Worm (Caenorhabditis elegans) whole organism, young adult: Measurements from ENCODE around the gene clik-2.

Experiments used
- C17E4.6 ChIP-seq: fragments of 200-800 bp; sonication (Bioruptor generic); IDR thresholded peaks from 2 replicates; pipeline ENCODE4 v1.3.6; 2022; ENCODE audit warnings: missing genetic modification reagents, missing genetic modification characterization, missing compliant biosample characterization
- F23B12.7 ChIP-seq: sonication (generic microtip); optimal IDR thresholded peaks from 2 replicates; lab custom pipeline; 2017; ENCODE audit warnings: missing genetic modification characterization, mild to moderate bottlenecking, missing compliant biosample characterization, antibody characterized with exemption, moderate library complexity; ENCODE audit not compliant: insufficient read depth
- Y53G8AR.9 ChIP-seq: fragments of 200-800 bp; sonication (Bioruptor generic); conservative IDR thresholded peaks from 2 replicates; pipeline ENCODE4 v1.3.6; 2022; ENCODE audit warnings: missing genetic modification reagents, missing genetic modification characterization, missing compliant biosample characterization
- Y95B8A.8 ChIP-seq: fragments of 200-800 bp; sonication (Bioruptor generic); IDR thresholded peaks from 2 replicates; pipeline ENCODE4 v1.3.6; 2022; ENCODE audit warnings: missing genetic modification reagents, missing genetic modification characterization, missing compliant biosample characterization
- bed-1 ChIP-seq: fragments of 200-800 bp; sonication (Bioruptor generic); IDR thresholded peaks from 2 replicates; pipeline ENCODE4 v1.3.6; 2022; ENCODE audit warnings: missing genetic modification reagents, missing genetic modification characterization, missing compliant biosample characterization
- egrh-3 ChIP-seq: fragments of 200-800 bp; sonication (Bioruptor generic); IDR thresholded peaks from 2 replicates; pipeline ENCODE4 v1.3.6; 2022; ENCODE audit warnings: missing genetic modification reagents, missing genetic modification characterization, missing compliant biosample characterization
- lin-35 ChIP-seq, 3 experiments: fragments of 150-350 bp in 2 of 3; sonication (generic microtip) in 1 of 3; optimal IDR thresholded peaks; 2 replicates each; lab custom pipeline; 2014 to 2018; ENCODE audit warnings: missing biosample characterization in 3 of 3, missing genetic modification characterization in 3 of 3, missing genetic modification reagents in 3 of 3
- lin-54 ChIP-seq: fragments of 200-800 bp; sonication (Bioruptor generic); optimal IDR thresholded peaks from 2 replicates; lab custom pipeline; 2018; ENCODE audit warnings: mild to moderate bottlenecking, missing genetic modification characterization, missing compliant biosample characterization
- lsl-1 ChIP-seq: fragments of 200-800 bp; sonication (Bioruptor generic); optimal IDR thresholded peaks from 2 replicates; lab custom pipeline; 2018; ENCODE audit warnings: mild to moderate bottlenecking, missing genetic modification characterization, moderate library complexity, missing compliant biosample characterization
- lsy-27 ChIP-seq: sonication (generic microtip); optimal IDR thresholded peaks from 2 replicates; lab custom pipeline; 2017; ENCODE audit warnings: missing genetic modification characterization, mild to moderate bottlenecking, missing compliant biosample characterization, antibody characterized with exemption, missing genotype, borderline replicate concordance; ENCODE audit not compliant: insufficient read depth
- nhr-120 ChIP-seq: fragments of 200-800 bp; sonication (Bioruptor generic); IDR thresholded peaks from 2 replicates; pipeline ENCODE4 v1.3.6; 2022; ENCODE audit warnings: missing genetic modification characterization, missing compliant biosample characterization
- pha-4 ChIP-seq: fragments of 150-350 bp; sonication (generic microtip); optimal IDR thresholded peaks from 2 replicates; lab custom pipeline; 2014; ENCODE audit warnings: missing biosample characterization, missing genetic modification reagents, missing genetic modification characterization
- snpc-1.1 ChIP-seq: sonication (generic microtip); optimal IDR thresholded peaks from 2 replicates; lab custom pipeline; 2017; ENCODE audit warnings: missing genetic modification characterization, mild to moderate bottlenecking, missing compliant biosample characterization, antibody characterized with exemption, moderate library complexity, missing genotype, missing genetic modification reagents; ENCODE audit not compliant: insufficient read depth
- tlf-1 ChIP-seq: fragments of 200-800 bp; sonication (Bioruptor generic); optimal IDR thresholded peaks from 2 replicates; lab custom pipeline; 2018; ENCODE audit warnings: mild to moderate bottlenecking, missing genetic modification characterization, missing compliant biosample characterization
- ztf-25 ChIP-seq: fragments of 200-800 bp; sonication (Bioruptor generic); IDR thresholded peaks from 2 replicates; pipeline ENCODE4 v1.3.6; 2022; ENCODE audit warnings: missing genetic modification reagents, missing genetic modification characterization, missing compliant biosample characterization

Gene clik-2

ce11 chrX:7640811-7641210 lies 48.2 kb downstream of the clik-2 start:
- TF ChIP-seq nhr-120 (GFP tag; lab: Robert Waterston, UW) (no peak), F23B12.7 (tag; lab: Kevin White, UChicago) (no peak), pha-4 (no peak), Y95B8A.8 (GFP tag; lab: Robert Waterston, UW) (no peak), lin-54 (GFP tag; lab: Kevin White, UChicago) (no peak), lsy-27 (tag; lab: Kevin White, UChicago) (no peak), lsl-1 (GFP tag; lab: Kevin White, UChicago) (no peak), bed-1 (no peak)

ce11 chrX:7640391-7640790 lies 48.6 kb downstream of the clik-2 start:
- no peak for TF ChIP-seq snpc-1.1 (tag; lab: Kevin White, UChicago)

ce11 chrX:7638790-7639189 lies 50.2 kb downstream of the clik-2 start:
- no peak for TF ChIP-seq tlf-1
- TF ChIP-seq ztf-25 (GFP tag; lab: Robert Waterston, UW), result no peak
- TF ChIP-seq lin-35 (GFP tag; optimal IDR thresholded peaks at IDR 0.05; lab: Kevin White, UChicago), result no peak
- TF ChIP-seq Y53G8AR.9, result no peak
- TF ChIP-seq egrh-3, result no peak
- no peak for TF ChIP-seq C17E4.6 (GFP tag; lab: Robert Waterston, UW)
